Fruit fly (Drosophila melanogaster) Kc167 (cell line): Measurements from ENCODE around the gene Kaz-m1.

Source experiments
- Sin3A ChIP-seq: fragments of >200 bp; optimal IDR thresholded peaks from 2 replicates; lab custom pipeline; 2018; ENCODE audit warnings: missing external identifiers
- h ChIP-seq: fragments of >200 bp; optimal IDR thresholded peaks from 3 replicates; lab custom pipeline; 2018; ENCODE audit warnings: missing external identifiers
- insv ChIP-seq: fragments of >200 bp; optimal IDR thresholded peaks from 3 replicates; lab custom pipeline; 2018; ENCODE audit warnings: missing external identifiers
- psq ChIP-seq: fragments of >200 bp; optimal IDR thresholded peaks from 2 replicates; lab custom pipeline; 2017; ENCODE audit warnings: missing external identifiers
- ttk ChIP-seq: sonication (Bioruptor generic); optimal IDR thresholded peaks from 2 replicates; lab custom pipeline; 2017; ENCODE audit warnings: missing external identifiers

- no peak for TF ChIP-seq h (lab: Kevin White, UChicago)
- TF ChIP-seq ttk = no peak
- no peak for TF ChIP-seq Sin3A (lab: Kevin White, UChicago)
- no peak for TF ChIP-seq psq (lab: Kevin White, UChicago)
- TF ChIP-seq insv = no peak
These were observed 13.5 kb upstream of the Kaz-m1 start for dm6 chr3R:26000720-26001682.
